Worm (Caenorhabditis elegans) whole organism, L2 larva: Measurements from ENCODE around the gene ZC204.17.
"Not testable (repeated sequence)": the region's sequence is repeated elsewhere in the genome, so short reads cannot be mapped to it uniquely, and the experiment has no call there.

ENCODE experiments used
- ZK546.5 ChIP-seq: sonication (generic microtip); optimal IDR thresholded peaks from 2 replicates; lab custom pipeline; 2017; ENCODE audit warnings: missing biosample characterization, missing genetic modification characterization
- ama-1 ChIP-seq: fragments of 150-350 bp; optimal IDR thresholded peaks from 2 replicates; lab custom pipeline; 2018; ENCODE audit warnings: inconsistent platforms
- ceh-82 ChIP-seq: fragments of 150-350 bp; optimal IDR thresholded peaks from 2 replicates; lab custom pipeline; 2014; ENCODE audit warnings: missing biosample characterization, missing genetic modification characterization
- egl-27 ChIP-seq: sonication (generic microtip); optimal IDR thresholded peaks from 3 replicates; lab custom pipeline; 2017; ENCODE audit warnings: missing biosample characterization, missing genetic modification reagents, missing genetic modification characterization
- lin-13 ChIP-seq: fragments of 150-350 bp; optimal IDR thresholded peaks from 2 replicates; lab custom pipeline; 2014; ENCODE audit warnings: missing biosample characterization, missing genetic modification reagents, missing genetic modification characterization
- mdl-1 ChIP-seq, 2 experiments: fragments of 150-350 bp in 1 of 2; sonication (generic microtip) in 1 of 2; optimal IDR thresholded peaks; 2 replicates each; lab custom pipeline; 2017; ENCODE audit warnings: missing biosample characterization in 2 of 2, missing genetic modification characterization in 2 of 2
- nhr-25 ChIP-seq: fragments of 150-350 bp; sonication (generic microtip); optimal IDR thresholded peaks from 3 replicates; lab custom pipeline; 2014; ENCODE audit warnings: missing biosample characterization, missing genetic modification characterization
- skn-1 ChIP-seq: sonication (generic microtip); optimal IDR thresholded peaks from 2 replicates; lab custom pipeline; 2017; ENCODE audit warnings: missing biosample characterization, missing genetic modification characterization

DNA sequence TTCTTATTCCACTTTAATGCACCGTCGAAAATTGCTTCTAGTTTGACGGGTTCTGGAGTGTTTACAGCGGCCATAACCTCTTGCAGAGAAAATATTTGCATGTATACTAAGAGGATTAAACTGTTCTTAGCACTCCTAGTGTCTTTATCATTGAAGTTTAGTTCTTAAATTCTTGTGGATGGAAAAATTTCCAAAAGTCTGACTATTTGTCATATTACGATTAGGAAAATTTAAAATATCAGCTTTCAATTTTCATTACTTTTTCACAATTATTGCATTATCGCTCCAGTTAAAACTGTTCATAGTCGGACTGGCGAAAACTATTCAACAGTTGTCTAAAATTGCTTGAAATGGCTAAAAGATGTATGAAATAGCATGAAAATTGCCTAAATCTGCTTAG is 14.8 kb upstream of the ZC204.17 start, which contains the start of gene ZC204.13:
- TF ChIP-seq ceh-82; skn-1 (tag; lab: Kevin White, UChicago); ZK546.5 (tag; lab: Kevin White, UChicago); ama-1 (lab: Kevin White, UChicago); egl-27 (tag; lab: Kevin White, UChicago); lin-13 (GFP tag; lab: Kevin White, UChicago); mdl-1 (tag; optimal IDR thresholded peaks at IDR 0.05; lab: Kevin White, UChicago); nhr-25 (tag; lab: Kevin White, UChicago): not testable (repeated sequence)
